Worm (Caenorhabditis elegans): ENCODE measurements around the gene clec-240.

The clec-240 gene

ce11 chrV:17009342-17010064 lies at the start of gene clec-240, which contains the start of gene clc-12:
Gene clec-240 (plus strand): TSS chrV:17010014.
Gene clc-12 (minus strand): TSS chrV:17009388.
- TF ChIP-seq W03F9.2 (tag; optimal IDR thresholded peaks at IDR 0.05) = no peak
- TF ChIP-seq him-1 (tag; optimal IDR thresholded peaks at IDR 0.05) = no peak
- TF ChIP-seq dao-5 (tag; optimal IDR thresholded peaks at IDR 0.05) = no peak

ce11 chrV:16965655-16966054 lies 44.2 kb upstream of the clec-240 start, which contains the start of gene efl-1:
Gene efl-1 (minus strand): TSS chrV:16965675.
- TF ChIP-seq dao-5 (tag; optimal IDR thresholded peaks at IDR 0.05) (no peak), W03F9.2 (tag; optimal IDR thresholded peaks at IDR 0.05) (peak; percentile 86), him-1 (tag; optimal IDR thresholded peaks at IDR 0.05) (no peak)

- TF ChIP-seq him-1 (tag; optimal IDR thresholded peaks at IDR 0.05) = no peak
- no peak for TF ChIP-seq dao-5 (tag; optimal IDR thresholded peaks at IDR 0.05)
- no peak for TF ChIP-seq W03F9.2 (tag; optimal IDR thresholded peaks at IDR 0.05)
These were observed 43.2 kb upstream of the clec-240 start, which contains the start of gene fbxa-90 for ce11 chrV:16966636-16967035. Gene fbxa-90 (plus strand): TSS chrV:16966814.

ce11 chrV:16972134-16972533 lies 37.7 kb upstream of the clec-240 start, which contains the start of gene srh-119:
Gene srh-119 (plus strand): TSS chrV:16972434.
- TF ChIP-seq him-1 (tag; optimal IDR thresholded peaks at IDR 0.05) (no peak), dao-5 (tag; optimal IDR thresholded peaks at IDR 0.05) (no peak), W03F9.2 (tag; optimal IDR thresholded peaks at IDR 0.05) (no peak)

ce11 chrV:16973338-16973737 lies 36.5 kb upstream of the clec-240 start:
- TF ChIP-seq dao-5 (tag; optimal IDR thresholded peaks at IDR 0.05) (no peak), him-1 (tag; optimal IDR thresholded peaks at IDR 0.05) (no peak), W03F9.2 (tag; optimal IDR thresholded peaks at IDR 0.05) (no peak)

ce11 chrV:16974919-16975318 lies 34.9 kb upstream of the clec-240 start, which contains the start of gene srx-54:
Gene srx-54 (plus strand): TSS chrV:16975219.
- no peak for TF ChIP-seq W03F9.2 (tag; optimal IDR thresholded peaks at IDR 0.05)
- TF ChIP-seq dao-5 (tag; optimal IDR thresholded peaks at IDR 0.05) = no peak
- TF ChIP-seq him-1 (tag; optimal IDR thresholded peaks at IDR 0.05) = no peak

- TF ChIP-seq dao-5 (tag; optimal IDR thresholded peaks at IDR 0.05) = no peak
- no peak for TF ChIP-seq W03F9.2 (tag; optimal IDR thresholded peaks at IDR 0.05)
- TF ChIP-seq him-1 (tag; optimal IDR thresholded peaks at IDR 0.05) = no peak
These were observed 29.4 kb upstream of the clec-240 start, which contains the start of gene srz-54 for ce11 chrV:16980368-16980767. Gene srz-54 (plus strand): TSS chrV:16980668.

- no peak for TF ChIP-seq dao-5 (tag; optimal IDR thresholded peaks at IDR 0.05)
- no peak for TF ChIP-seq him-1 (tag; optimal IDR thresholded peaks at IDR 0.05)
These were observed 22.8 kb upstream of the clec-240 start, which contains the start of gene Y102A5C.40 for ce11 chrV:16987035-16987434. Gene Y102A5C.40 (minus strand): TSS chrV:16987135.

- no peak for TF ChIP-seq W03F9.2 (tag; optimal IDR thresholded peaks at IDR 0.05)
- TF ChIP-seq him-1 (tag; optimal IDR thresholded peaks at IDR 0.05) = no peak
- TF ChIP-seq dao-5 (tag; optimal IDR thresholded peaks at IDR 0.05) = no peak
These were observed 22.0 kb upstream of the clec-240 start for ce11 chrV:16987783-16988182.

ce11 chrV:16988614-16989013 lies 21.2 kb upstream of the clec-240 start, which contains the start of gene Y102A5C.27:
Gene Y102A5C.27 (minus strand): TSS chrV:16988714.
- no peak for TF ChIP-seq W03F9.2 (tag; optimal IDR thresholded peaks at IDR 0.05)
- no peak for TF ChIP-seq dao-5 (tag; optimal IDR thresholded peaks at IDR 0.05)
- TF ChIP-seq him-1 (tag; optimal IDR thresholded peaks at IDR 0.05) = no peak

- TF ChIP-seq W03F9.2 (tag; optimal IDR thresholded peaks at IDR 0.05) (no peak), him-1 (tag; optimal IDR thresholded peaks at IDR 0.05) (no peak), dao-5 (tag; optimal IDR thresholded peaks at IDR 0.05) (no peak)
These were observed 18.1 kb upstream of the clec-240 start, which contains the start of gene srz-95 for ce11 chrV:16991734-16992133. Gene srz-95 (plus strand): TSS chrV:16992034.

- TF ChIP-seq dao-5 (tag; optimal IDR thresholded peaks at IDR 0.05) = no peak
These were observed 17.4 kb upstream of the clec-240 start for ce11 chrV:16992383-16992782.

ce11 chrV:17000204-17000603 lies 9.6 kb upstream of the clec-240 start, which contains the start of gene str-217:
Gene str-217 (minus strand): TSS chrV:17000304.
- no peak for TF ChIP-seq dao-5 (tag; optimal IDR thresholded peaks at IDR 0.05)

- TF ChIP-seq him-1 (tag; optimal IDR thresholded peaks at IDR 0.05) (no peak), W03F9.2 (tag; optimal IDR thresholded peaks at IDR 0.05) (no peak), dao-5 (tag; optimal IDR thresholded peaks at IDR 0.05) (no peak)
These were observed 9.2 kb upstream of the clec-240 start for ce11 chrV:17000635-17001034.

All from whole organism, L4/young adult.